Fruit fly (Drosophila melanogaster): Measurements from ENCODE around the gene Akap200.

- TF ChIP-seq psq (optimal IDR thresholded peaks at IDR 0.05) (no peak), Sin3A (optimal IDR thresholded peaks at IDR 0.05) (no peak), insv (optimal IDR thresholded peaks at IDR 0.05) (no peak), h (optimal IDR thresholded peaks at IDR 0.05) (no peak), Myc (optimal IDR thresholded peaks at IDR 0.05) (no peak)
These were observed 16.6 kb downstream of the Akap200 start for dm6 chr2L:8432130-8432529.
